Worm (Caenorhabditis elegans): ENCODE measurements around the gene ubxn-2.

ubxn-2 gene

ce11 chrIV:2678152-2678551 lies 47.5 kb downstream of the ubxn-2 start (continued):
- TF ChIP-seq fkh-3 (tag; optimal IDR thresholded peaks at IDR 0.05) (peak; percentile 64), hsf-1 (GFP tag; IDR thresholded peaks at IDR 0.05) (0 out of 2 replicates have a peak, but pooled peaks have one; percentile 40), lin-54 (GFP tag; optimal IDR thresholded peaks at IDR 0.05) (no peak)

- TF ChIP-seq ztf-18 (tag; optimal IDR thresholded peaks at IDR 0.05), result peak; percentile 31
- TF ChIP-seq let-526 (GFP tag; IDR thresholded peaks at IDR 0.05), result no peak
- TF ChIP-seq dpl-1 (GFP tag; optimal IDR thresholded peaks at IDR 0.05), result no peak
- peak; percentile 18; the same call in 1 of the 2 replicates for TF ChIP-seq madf-6 (GFP tag; IDR thresholded peaks at IDR 0.05)
- no peak for TF ChIP-seq madf-10 (tag; optimal IDR thresholded peaks at IDR 0.05)
- no peak for TF ChIP-seq unc-130 (GFP tag; optimal IDR thresholded peaks at IDR 0.05)
- TF ChIP-seq attf-3 (GFP tag; conservative IDR thresholded peaks at IDR 0.05), result peak; percentile 86
- TF ChIP-seq F57C9.4 (tag; optimal IDR thresholded peaks at IDR 0.05), result no peak
- no peak for TF ChIP-seq lsl-1 (GFP tag; optimal IDR thresholded peaks at IDR 0.05)
- TF ChIP-seq lin-54 (GFP tag; optimal IDR thresholded peaks at IDR 0.05), result peak; percentile 68
- TF ChIP-seq efl-1 (GFP tag; optimal IDR thresholded peaks at IDR 0.05), result peak; percentile 43
- no peak for TF ChIP-seq ceh-40 (GFP tag; IDR thresholded peaks at IDR 0.05)
- TF ChIP-seq repo-1 (tag; optimal IDR thresholded peaks at IDR 0.05), result no peak
- TF ChIP-seq snpc-1.3 (tag; optimal IDR thresholded peaks at IDR 0.05; ENCODE audit: insufficient read depth), result no peak
- TF ChIP-seq attf-5 (GFP tag; optimal IDR thresholded peaks at IDR 0.05), result no peak
Measured at ce11 chrIV:2677687-2678086, 47.9 kb downstream of the ubxn-2 start.

- TF ChIP-seq F23B12.7 (tag; optimal IDR thresholded peaks at IDR 0.05; ENCODE audit: insufficient read depth) (peak; percentile 23), C17E4.6 (GFP tag; IDR thresholded peaks at IDR 0.05) (no peak), K12H6.12 (tag; optimal IDR thresholded peaks at IDR 0.05) (peak; percentile 14), nfya-2 (GFP tag; IDR thresholded peaks at IDR 0.05) (no peak), D2030.7 (GFP tag; IDR thresholded peaks at IDR 0.05) (peak; percentile 67), hmg-20 (GFP tag; IDR thresholded peaks at IDR 0.05) (peak; percentile 82), rpc-1 (optimal IDR thresholded peaks at IDR 0.05) (no peak), rpc-1 (tag; optimal IDR thresholded peaks at IDR 0.05) (no peak), snpc-3.4 (tag; optimal IDR thresholded peaks at IDR 0.05) (peak; percentile 31), nhr-120 (GFP tag; IDR thresholded peaks at IDR 0.05) (no peak), bed-1 (GFP tag; IDR thresholded peaks at IDR 0.05) (no peak), F52B5.7 (tag; optimal IDR thresholded peaks at IDR 0.05) (no peak), cebp-2 (GFP tag; IDR thresholded peaks at IDR 0.05) (no peak), Y53G8AR.9 (GFP tag; conservative IDR thresholded peaks at IDR 0.05) (peak; percentile 94), nfya-1 (tag; optimal IDR thresholded peaks at IDR 0.05; ENCODE audit: borderline replicate concordance, insufficient read depth) (no peak), lsy-27 (tag; optimal IDR thresholded peaks at IDR 0.05; ENCODE audit: borderline replicate concordance, insufficient read depth) (no peak), nhr-90 (tag; optimal IDR thresholded peaks at IDR 0.05) (no peak), ztf-18 (tag; optimal IDR thresholded peaks at IDR 0.05) (peak; percentile 96), ztf-3 (GFP tag; optimal IDR thresholded peaks at IDR 0.05) (no peak), egrh-3 (GFP tag; IDR thresholded peaks at IDR 0.05) (no peak), tbp1 (GFP tag; optimal IDR thresholded peaks at IDR 0.05) (peak; percentile 59), ztf-28 (GFP tag; IDR thresholded peaks at IDR 0.05) (no peak), rec-8 (tag; optimal IDR thresholded peaks at IDR 0.05) (no peak), mel-28 (tag; optimal IDR thresholded peaks at IDR 0.05; ENCODE audit: borderline replicate concordance) (no peak), B0336.3 (GFP tag; IDR thresholded peaks at IDR 0.05) (peak; percentile 79), F22D6.2 (tag; optimal IDR thresholded peaks at IDR 0.05) (no peak), ccch-3 (GFP tag; optimal IDR thresholded peaks at IDR 0.05) (no peak), unc-130 (GFP tag; optimal IDR thresholded peaks at IDR 0.05) (no peak), Y95B8A.8 (GFP tag; IDR thresholded peaks at IDR 0.05) (no peak), zim-3 (tag; optimal IDR thresholded peaks at IDR 0.05) (no peak), fkh-3 (tag; optimal IDR thresholded peaks at IDR 0.05) (no peak), athp-1 (tag; optimal IDR thresholded peaks at IDR 0.05) (no peak)
Measured at ce11 chrIV:2676281-2676680, 49.3 kb downstream of the ubxn-2 start, which contains the start of gene Y94H6A.3. Y94H6A.3 (plus strand) TSS chrIV:2676512.
